Fruit fly (Drosophila melanogaster) whole organism, adult: ENCODE data around the gene CG7166.

ENCODE experiments used
- CG1620 ChIP-seq: fragments of 200-800 bp; sonication (Bioruptor generic); optimal IDR thresholded peaks from 2 replicates; lab custom pipeline; 2016; ENCODE audit warnings: missing biosample characterization, missing genetic modification characterization
- CG7045 ChIP-seq: fragments of 200-800 bp; sonication (Bioruptor generic); optimal IDR thresholded peaks from 2 replicates; lab custom pipeline; 2017; ENCODE audit warnings: missing biosample characterization, mild to moderate bottlenecking, missing genetic modification characterization
- CG7101 ChIP-seq: fragments of 200-800 bp; sonication (Bioruptor generic); optimal IDR thresholded peaks from 2 replicates; lab custom pipeline; 2018; ENCODE audit warnings: missing biosample characterization, mild to moderate bottlenecking, missing genetic modification characterization, moderate library complexity
- Clk ChIP-seq: fragments of 200-800 bp; sonication (Bioruptor generic); optimal IDR thresholded peaks from 2 replicates; lab custom pipeline; 2017; ENCODE audit warnings: missing biosample characterization, missing genetic modification characterization
- Crg-1 ChIP-seq: fragments of 200-800 bp; sonication (Bioruptor generic); optimal IDR thresholded peaks from 2 replicates; lab custom pipeline; 2016; ENCODE audit warnings: missing biosample characterization, missing genetic modification characterization
- Mnt ChIP-seq: fragments of 200-800 bp; sonication (Bioruptor generic); optimal IDR thresholded peaks from 2 replicates; lab custom pipeline; 2016; ENCODE audit warnings: missing biosample characterization, mild to moderate bottlenecking, missing genetic modification characterization
- bab1 ChIP-seq: fragments of 200-800 bp; sonication (Bioruptor generic); optimal IDR thresholded peaks from 3 replicates; lab custom pipeline; 2019; ENCODE audit warnings: missing biosample characterization, mild to moderate bottlenecking, missing genetic modification characterization, moderate library complexity
- cic ChIP-seq: fragments of 200-800 bp; sonication (Bioruptor generic); optimal IDR thresholded peaks from 2 replicates; lab custom pipeline; 2017; ENCODE audit warnings: missing biosample characterization, mild to moderate bottlenecking, missing genetic modification characterization, moderate library complexity
- kay ChIP-seq: fragments of 200-800 bp; sonication (Bioruptor generic); peaks from one replicate; lab custom pipeline; 2016; ENCODE audit warnings: missing biosample characterization, missing genetic modification characterization, borderline replicate concordance

DNA sequence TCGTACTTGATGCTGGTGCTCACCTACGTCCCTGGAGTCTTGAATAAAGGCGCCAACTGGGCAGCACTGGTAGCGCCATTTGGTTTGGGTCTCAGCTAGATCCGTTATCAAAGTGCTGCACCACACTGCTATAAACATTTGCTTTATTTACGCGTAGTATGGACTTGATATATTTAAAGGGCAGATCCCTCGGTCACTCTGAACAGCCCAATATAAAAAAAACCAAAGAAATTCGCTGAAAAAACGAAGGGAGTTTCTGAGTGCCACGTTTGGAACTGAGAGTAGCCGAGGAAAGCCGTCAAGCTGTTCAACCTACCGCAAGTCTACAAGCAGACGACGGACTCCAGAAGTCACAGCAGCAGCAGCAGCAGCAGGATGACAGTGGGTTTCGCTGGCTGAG, 15.4 kb upstream of the CG7166 start, which contains the start of gene Atox1:
- TF ChIP-seq Crg-1 (GFP tag; lab: Kevin White, UChicago) (peak; percentile 10), Mnt (GFP tag; lab: Kevin White, UChicago) (no peak), CG7045 (GFP tag; lab: Kevin White, UChicago) (peak; percentile 9), CG7101 (tag; lab: Kevin White, UChicago) (peak; percentile 44), bab1 (GFP tag; lab: Kevin White, UChicago) (peak; percentile 75), kay (no peak), cic (GFP tag; lab: Kevin White, UChicago) (peak; percentile 38), Clk (GFP tag; lab: Kevin White, UChicago) (no peak), CG1620 (peak; percentile 33)
